Worm (Caenorhabditis elegans): Measurements from ENCODE around the gene cest-3.

DNA sequence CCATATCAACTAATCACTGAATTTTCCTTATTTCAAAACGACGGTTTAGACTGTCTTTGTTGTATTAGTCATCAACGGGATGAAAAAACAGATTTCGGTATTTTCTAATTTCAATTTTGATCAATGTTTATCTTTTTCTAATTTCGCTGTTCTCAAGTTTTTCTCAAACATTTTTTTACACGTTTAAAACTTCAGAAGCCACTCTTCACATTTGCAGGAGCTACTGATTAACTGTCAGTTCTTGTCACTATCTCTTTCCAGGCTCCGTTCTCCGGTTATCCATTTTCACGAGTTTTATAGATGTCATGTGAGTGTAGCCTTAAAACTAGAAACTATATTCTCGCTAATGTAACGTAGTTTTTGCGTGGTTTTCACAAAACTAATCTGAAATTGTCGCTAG is 49.1 kb downstream of the cest-3 start, which contains the start of gene C04B4.4:
- TF ChIP-seq snpc-4 (tag; optimal IDR thresholded peaks at IDR 0.05) = no peak
- TF ChIP-seq ztf-11 (tag; optimal IDR thresholded peaks at IDR 0.05) = no peak
- TF ChIP-seq nhr-28 (tag; optimal IDR thresholded peaks at IDR 0.05) = no peak
- no peak for TF ChIP-seq nhr-237 (tag; optimal IDR thresholded peaks at IDR 0.05)
